Fruit fly (Drosophila melanogaster) whole organism, pupa: ENCODE data around the gene CG14855.

ENCODE experiments used
- CG10348 ChIP-seq: fragments of 200-800 bp; sonication (Bioruptor generic); IDR thresholded peaks from 2 replicates; pipeline ENCODE4 v1.3.6; 2022; ENCODE audit warnings: missing biosample characterization, missing genetic modification characterization
- CG12605 ChIP-seq: fragments of 200-800 bp; sonication (Bioruptor generic); IDR thresholded peaks from 2 replicates; pipeline ENCODE4 v1.3.6; 2022; ENCODE audit warnings: missing biosample characterization, missing genetic modification characterization
- CG13204 ChIP-seq: fragments of 200-800 bp; sonication (Bioruptor generic); optimal IDR thresholded peaks from 2 replicates; lab custom pipeline; 2018; ENCODE audit warnings: missing biosample characterization, mild to moderate bottlenecking, missing genetic modification characterization, moderate library complexity
- CG14655 ChIP-seq: fragments of 200-800 bp; sonication (Bioruptor generic); optimal IDR thresholded peaks from 3 replicates; lab custom pipeline; 2017; ENCODE audit warnings: mild to moderate bottlenecking, missing biosample characterization, missing genetic modification reagents, missing genetic modification characterization
- CG15710 ChIP-seq: fragments of 200-800 bp; sonication (Bioruptor generic); optimal IDR thresholded peaks from 2 replicates; lab custom pipeline; 2018; ENCODE audit warnings: missing biosample characterization, mild to moderate bottlenecking, missing genetic modification characterization, moderate library complexity
- CG17806 ChIP-seq: fragments of 200-800 bp; sonication (Bioruptor generic); optimal IDR thresholded peaks from 2 replicates; lab custom pipeline; 2018; ENCODE audit warnings: missing biosample characterization, mild to moderate bottlenecking, missing genetic modification characterization, moderate library complexity
- CG32121 ChIP-seq: fragments of 200-800 bp; sonication (Bioruptor generic); IDR thresholded peaks from 2 replicates; pipeline ENCODE4 v1.3.6; 2022; ENCODE audit warnings: missing biosample characterization, missing genetic modification characterization
- CG34367 ChIP-seq: fragments of 200-800 bp; sonication (Bioruptor generic); optimal IDR thresholded peaks from 2 replicates; lab custom pipeline; 2018; ENCODE audit warnings: missing biosample characterization, mild to moderate bottlenecking, missing genetic modification characterization
- CG4496 ChIP-seq: fragments of 200-800 bp; sonication (Bioruptor generic); IDR thresholded peaks from 3 replicates; pipeline ENCODE4 v1.3.6; 2022; ENCODE audit warnings: missing biosample characterization, missing genetic modification characterization
- CG8159 ChIP-seq: fragments of 200-800 bp; sonication (Bioruptor generic); optimal IDR thresholded peaks from 3 replicates; lab custom pipeline; 2018; ENCODE audit warnings: missing biosample characterization, mild to moderate bottlenecking, missing genetic modification characterization, moderate library complexity
- CG8301 ChIP-seq: fragments of 200-800 bp; sonication (Bioruptor generic); optimal IDR thresholded peaks from 2 replicates; lab custom pipeline; 2018; ENCODE audit warnings: missing biosample characterization, mild to moderate bottlenecking, missing genetic modification characterization
- CG9948 ChIP-seq: fragments of 200-800 bp; sonication (Bioruptor generic); optimal IDR thresholded peaks from 2 replicates; lab custom pipeline; 2018; ENCODE audit warnings: missing biosample characterization, mild to moderate bottlenecking, missing genetic modification characterization, moderate library complexity
- D1 ChIP-seq: fragments of 200-800 bp; sonication (Bioruptor generic); optimal IDR thresholded peaks from 2 replicates; lab custom pipeline; 2018; ENCODE audit warnings: missing biosample characterization, mild to moderate bottlenecking, missing genetic modification characterization, moderate library complexity
- EcR ChIP-seq: fragments of 200-800 bp; sonication (Bioruptor generic); optimal IDR thresholded peaks from 3 replicates; lab custom pipeline; 2019; ENCODE audit warnings: missing biosample characterization, missing genetic modification characterization, mild to moderate bottlenecking, moderate library complexity, missing genetic modification reagents
- Ets98B ChIP-seq: fragments of 200-800 bp; sonication (Bioruptor generic); IDR thresholded peaks from 2 replicates; pipeline ENCODE4 v1.3.6; 2022; ENCODE audit warnings: missing biosample characterization, missing genetic modification characterization
- Pif1A ChIP-seq: fragments of 200-800 bp; sonication (Bioruptor generic); optimal IDR thresholded peaks from 3 replicates; lab custom pipeline; 2016; ENCODE audit warnings: missing biosample characterization, missing genetic modification characterization
- Pif1B ChIP-seq: fragments of 200-800 bp; sonication (Bioruptor generic); optimal IDR thresholded peaks from 3 replicates; lab custom pipeline; 2016; ENCODE audit warnings: missing biosample characterization, missing genetic modification characterization
- Snoo ChIP-seq: fragments of 200-800 bp; sonication (Bioruptor generic); optimal IDR thresholded peaks from 3 replicates; lab custom pipeline; 2017; ENCODE audit warnings: missing biosample characterization, mild to moderate bottlenecking, missing genetic modification characterization, inconsistent platforms
- fd96Ca ChIP-seq: fragments of 200-800 bp; sonication (Bioruptor generic); IDR thresholded peaks from 3 replicates; pipeline ENCODE4 v1.3.6; 2022; ENCODE audit warnings: missing biosample characterization, missing genetic modification characterization
- gl ChIP-seq: fragments of 200-800 bp; sonication (Bioruptor generic); optimal IDR thresholded peaks from 2 replicates; lab custom pipeline; 2018; ENCODE audit warnings: missing biosample characterization, mild to moderate bottlenecking, missing genetic modification characterization
- rn ChIP-seq: fragments of 200-800 bp; sonication (Bioruptor generic); IDR thresholded peaks from 2 replicates; pipeline ENCODE4 v1.3.6; 2022; ENCODE audit warnings: missing biosample characterization, missing genetic modification characterization

The CG14855 gene

dm6 chr3R:14765364-14765993 lies 30.6 kb upstream of the CG14855 start:
- TF ChIP-seq CG10348 (GFP tag; lab: Robert Waterston, UW) (no peak), CG9948 (tag; lab: Kevin White, UChicago) (peak; percentile 39), D1 (tag; lab: Kevin White, UChicago) (no peak), CG12605 (GFP tag; lab: Robert Waterston, UW) (peak; percentile 69), CG15710 (tag; lab: Kevin White, UChicago) (peak; percentile 54), CG8301 (tag; lab: Kevin White, UChicago) (peak; percentile 56), EcR (GFP tag; lab: Kevin White, UChicago) (peak; percentile 59), CG8159 (tag; lab: Kevin White, UChicago) (peak; percentile 65), CG17806 (peak; percentile 48), CG4496 (GFP tag; lab: Robert Waterston, UW) (peak; percentile 88), Pif1B (GFP tag; lab: Kevin White, UChicago) (peak; percentile 78), Ets98B (GFP tag; lab: Robert Waterston, UW) (peak; percentile 81), CG14655 (peak; percentile 62), fd96Ca (peak; percentile 81; the same call in 2 of the 3 replicates), rn (GFP tag; lab: Robert Waterston, UW) (no peak), Snoo (tag; lab: Kevin White, UChicago) (peak; percentile 40), CG13204 (GFP tag; lab: Kevin White, UChicago) (peak; percentile 63), CG34367 (peak; percentile 44), CG32121 (GFP tag; lab: Robert Waterston, UW) (peak; percentile 60; the same call in 1 of the 2 replicates), Pif1A (GFP tag; lab: Kevin White, UChicago) (peak; percentile 88), gl (tag; lab: Kevin White, UChicago) (peak; percentile 66)

dm6 chr3R:14766439-14767025 lies 29.6 kb upstream of the CG14855 start:
- no peak for TF ChIP-seq CG17806
- 0 out of 3 replicates have a peak, but pooled peaks have one; percentile 39 for TF ChIP-seq fd96Ca
- 0 out of 3 replicates have a peak, but pooled peaks have one; percentile 13 for TF ChIP-seq CG4496 (GFP tag; lab: Robert Waterston, UW)
- TF ChIP-seq CG14655 = no peak
- TF ChIP-seq Ets98B (GFP tag; lab: Robert Waterston, UW) = peak; percentile 29; the same call in 1 of the 2 replicates
- no peak for TF ChIP-seq Snoo (tag; lab: Kevin White, UChicago)
- no peak for TF ChIP-seq CG13204 (GFP tag; lab: Kevin White, UChicago)
- no peak for TF ChIP-seq Pif1A (GFP tag; lab: Kevin White, UChicago)
- no peak for TF ChIP-seq CG8159 (tag; lab: Kevin White, UChicago)
- TF ChIP-seq rn (GFP tag; lab: Robert Waterston, UW) = no peak
- no peak for TF ChIP-seq CG10348 (GFP tag; lab: Robert Waterston, UW)
- no peak for TF ChIP-seq gl (tag; lab: Kevin White, UChicago)
- TF ChIP-seq CG9948 (tag; lab: Kevin White, UChicago) = no peak
- no peak for TF ChIP-seq CG15710 (tag; lab: Kevin White, UChicago)
- TF ChIP-seq D1 (tag; lab: Kevin White, UChicago) = no peak
- no peak for TF ChIP-seq Pif1B (GFP tag; lab: Kevin White, UChicago)
- 0 out of 2 replicates have a peak, but pooled peaks have one; percentile 28 for TF ChIP-seq CG12605 (GFP tag; lab: Robert Waterston, UW)
- TF ChIP-seq CG8301 (tag; lab: Kevin White, UChicago) = no peak
- TF ChIP-seq EcR (GFP tag; lab: Kevin White, UChicago) = no peak
- no peak for TF ChIP-seq CG32121 (GFP tag; lab: Robert Waterston, UW)
- TF ChIP-seq CG34367 = no peak

dm6 chr3R:14775395-14775794 lies 20.7 kb upstream of the CG14855 start:
- peak; percentile 24 for TF ChIP-seq CG8159 (tag; lab: Kevin White, UChicago)
- TF ChIP-seq fd96Ca = no peak; the same call in 2 of the 3 replicates
- TF ChIP-seq CG13204 (GFP tag; lab: Kevin White, UChicago) = no peak
- peak; percentile 67 for TF ChIP-seq Pif1A (GFP tag; lab: Kevin White, UChicago)
- peak; percentile 33 for TF ChIP-seq CG17806
- TF ChIP-seq CG14655 = peak; percentile 68
- peak; percentile 62 for TF ChIP-seq Ets98B (GFP tag; lab: Robert Waterston, UW)
- TF ChIP-seq gl (tag; lab: Kevin White, UChicago) = no peak
- no peak for TF ChIP-seq rn (GFP tag; lab: Robert Waterston, UW)
- peak; percentile 56 for TF ChIP-seq CG32121 (GFP tag; lab: Robert Waterston, UW)
- 0 out of 2 replicates have a peak, but pooled peaks have one; percentile 23 for TF ChIP-seq CG12605 (GFP tag; lab: Robert Waterston, UW)
- peak; percentile 10 for TF ChIP-seq CG34367
- TF ChIP-seq CG4496 (GFP tag; lab: Robert Waterston, UW) = peak; percentile 78
- peak; percentile 37 for TF ChIP-seq Snoo (tag; lab: Kevin White, UChicago)
- no peak for TF ChIP-seq CG10348 (GFP tag; lab: Robert Waterston, UW)
- peak; percentile 56 for TF ChIP-seq CG9948 (tag; lab: Kevin White, UChicago)
- no peak for TF ChIP-seq EcR (GFP tag; lab: Kevin White, UChicago)
- no peak for TF ChIP-seq D1 (tag; lab: Kevin White, UChicago)
- peak; percentile 36 for TF ChIP-seq CG8301 (tag; lab: Kevin White, UChicago)
- peak; percentile 48 for TF ChIP-seq Pif1B (GFP tag; lab: Kevin White, UChicago)
- TF ChIP-seq CG15710 (tag; lab: Kevin White, UChicago) = peak; percentile 30

dm6 chr3R:14779733-14780278 lies 16.3 kb upstream of the CG14855 start:
- no peak for TF ChIP-seq Pif1B (GFP tag; lab: Kevin White, UChicago)
- TF ChIP-seq CG8301 (tag; lab: Kevin White, UChicago) = peak; percentile 20
- TF ChIP-seq CG12605 (GFP tag; lab: Robert Waterston, UW) = no peak
- no peak for TF ChIP-seq CG9948 (tag; lab: Kevin White, UChicago)
- TF ChIP-seq gl (tag; lab: Kevin White, UChicago) = no peak
- TF ChIP-seq CG17806 = no peak
- TF ChIP-seq CG32121 (GFP tag; lab: Robert Waterston, UW) = no peak
- TF ChIP-seq Snoo (tag; lab: Kevin White, UChicago) = no peak
- TF ChIP-seq CG14655 = peak; percentile 16
- TF ChIP-seq Pif1A (GFP tag; lab: Kevin White, UChicago) = no peak
- TF ChIP-seq rn (GFP tag; lab: Robert Waterston, UW) = no peak
- TF ChIP-seq, all 21 proteins: peak for 2
